Fruit fly (Drosophila melanogaster): ENCODE measurements around the gene Xrcc2.
A peak's percentile ranks its signal among the peaks of the same experiment; 100 is the strongest.

The Xrcc2 gene

DNA sequence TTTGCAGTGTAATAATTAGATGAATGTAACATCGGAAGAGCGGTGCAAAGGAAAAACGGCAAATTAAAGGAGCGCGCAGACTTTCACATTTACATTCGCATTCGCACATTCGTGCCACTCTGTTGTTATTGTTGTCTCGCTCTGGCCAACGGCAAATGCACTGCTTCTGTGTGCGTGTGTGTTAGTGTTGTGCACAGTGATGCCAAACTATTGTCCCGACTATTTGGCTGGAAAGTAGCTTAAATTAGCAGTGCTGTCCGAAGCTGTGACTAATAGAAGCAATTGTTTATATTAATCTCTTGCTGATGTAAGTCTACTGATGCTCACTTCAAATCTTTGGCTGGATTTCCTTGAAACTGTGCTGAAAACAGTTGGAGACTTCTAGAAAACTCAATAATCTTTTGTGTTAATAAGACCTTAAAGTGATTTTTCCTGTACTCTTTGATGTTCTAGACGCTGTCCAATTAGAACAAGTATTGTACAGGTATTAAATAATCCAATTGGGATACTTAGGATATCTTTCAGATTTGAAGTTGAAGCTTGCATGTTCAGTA, 16.1 kb downstream of the Xrcc2 start (continued):
- no peak for TF ChIP-seq MTF-1 (GFP tag; optimal IDR thresholded peaks at IDR 0.05; ENCODE audit: borderline replicate concordance)
- TF ChIP-seq CG1603 (tag; optimal IDR thresholded peaks at IDR 0.05) = peak; percentile 6
- no peak for TF ChIP-seq CG4617 (GFP tag; optimal IDR thresholded peaks at IDR 0.05; ENCODE audit: borderline replicate concordance)
- peak; percentile 89 for TF ChIP-seq row (GFP tag; IDR thresholded peaks at IDR 0.05)
- TF ChIP-seq CG14441 (GFP tag; IDR thresholded peaks at IDR 0.05) = 0 out of 2 replicates have a peak, but pooled peaks have one; percentile 27
- TF ChIP-seq Hr3 (GFP tag; optimal IDR thresholded peaks at IDR 0.05) = no peak
- TF ChIP-seq CG10209 (GFP tag; optimal IDR thresholded peaks at IDR 0.05) = peak; percentile 9
- no peak for TF ChIP-seq BEAF-32 (GFP tag; optimal IDR thresholded peaks at IDR 0.05)
- TF ChIP-seq CG10321 (GFP tag; IDR thresholded peaks at IDR 0.05) = peak; percentile 91
- no peak for TF ChIP-seq CG8388 (GFP tag; optimal IDR thresholded peaks at IDR 0.05)
- peak; percentile 35 for TF ChIP-seq CG4282 (GFP tag; optimal IDR thresholded peaks at IDR 0.05)
- TF ChIP-seq Nf-YA (GFP tag; IDR thresholded peaks at IDR 0.05) = no peak
- no peak for TF ChIP-seq Max (GFP tag; optimal IDR thresholded peaks at IDR 0.05)
- TF ChIP-seq CG1233 (GFP tag; optimal IDR thresholded peaks at IDR 0.05) = peak; percentile 12
- TF ChIP-seq CG6854 (GFP tag; optimal IDR thresholded peaks at IDR 0.05) = no peak
- no peak for TF ChIP-seq CG17186 (GFP tag; optimal IDR thresholded peaks at IDR 0.05)
- TF ChIP-seq vvl (GFP tag; IDR thresholded peaks at IDR 0.05) = peak; percentile 21
- peak; percentile 6 for TF ChIP-seq CG7786 (GFP tag; optimal IDR thresholded peaks at IDR 0.05)
- peak; percentile 53 for TF ChIP-seq Rfx (GFP tag; IDR thresholded peaks at IDR 0.05)
- TF ChIP-seq zen2 (GFP tag; IDR thresholded peaks at IDR 0.05; ENCODE audit: partially characterized antibody) = no peak
- TF ChIP-seq gsb-n (tag; optimal IDR thresholded peaks at IDR 0.05) = peak; percentile 39
- TF ChIP-seq CG4707 (GFP tag; optimal IDR thresholded peaks at IDR 0.05) = no peak
- TF ChIP-seq CG17912 (GFP tag; optimal IDR thresholded peaks at IDR 0.05) = no peak
- no peak for TF ChIP-seq Tbp (GFP tag; optimal IDR thresholded peaks at IDR 0.05)
- TF ChIP-seq slbo (GFP tag; IDR thresholded peaks at IDR 0.05) = peak; percentile 45; the same call in 1 of the 2 replicates
- peak; percentile 19 for TF ChIP-seq Elba2 (GFP tag; optimal IDR thresholded peaks at IDR 0.05)
- TF ChIP-seq Ada2b (GFP tag; IDR thresholded peaks at IDR 0.05) = peak; percentile 22; the same call in 1 of the 2 replicates
- no peak; the same call in 1 of the 2 replicates for TF ChIP-seq CG14014 (GFP tag; IDR thresholded peaks at IDR 0.05)
- TF ChIP-seq knrl (GFP tag; IDR thresholded peaks at IDR 0.05; ENCODE audit: partially characterized antibody) = no peak
- TF ChIP-seq CG5245 (GFP tag; optimal IDR thresholded peaks at IDR 0.05) = no peak
- TF ChIP-seq tgo (GFP tag; IDR thresholded peaks at IDR 0.05) = no peak
- TF ChIP-seq sug (tag; optimal IDR thresholded peaks at IDR 0.05) = peak; percentile 46
- TF ChIP-seq zen (tag; optimal IDR thresholded peaks at IDR 0.05) = no peak
- TF ChIP-seq zfh1 (GFP tag; IDR thresholded peaks at IDR 0.05) = peak; percentile 33; the same call in 1 of the 3 replicates
- TF ChIP-seq mirr (GFP tag; optimal IDR thresholded peaks at IDR 0.05) = no peak
- no peak for TF ChIP-seq Sox100B (GFP tag; optimal IDR thresholded peaks at IDR 0.05)
- TF ChIP-seq ac (GFP tag; optimal IDR thresholded peaks at IDR 0.05) = no peak
- peak; percentile 22 for TF ChIP-seq Nf-YC (tag; optimal IDR thresholded peaks at IDR 0.05)
- TF ChIP-seq lola (GFP tag; optimal IDR thresholded peaks at IDR 0.05) = peak in 1 of 3 experiments; percentile 19
- TF ChIP-seq Kr (GFP tag; optimal IDR thresholded peaks at IDR 0.05) = no peak
- TF ChIP-seq dpn (GFP tag; optimal IDR thresholded peaks at IDR 0.05) = peak in 1 of 2 experiments; percentile 25
- TF ChIP-seq unpg (GFP tag; optimal IDR thresholded peaks at IDR 0.05) = peak; percentile 0
- TF ChIP-seq CG2678 (tag; optimal IDR thresholded peaks at IDR 0.05) = peak; percentile 33
- TF ChIP-seq CG15269 (tag; optimal IDR thresholded peaks at IDR 0.05) = no peak
- TF ChIP-seq fd102C (GFP tag; optimal IDR thresholded peaks at IDR 0.05) = no peak
- no peak for TF ChIP-seq cato (GFP tag; optimal IDR thresholded peaks at IDR 0.05; ENCODE audit: borderline replicate concordance)
- TF ChIP-seq CG2199 (GFP tag; IDR thresholded peaks at IDR 0.05) = 0 out of 3 replicates have a peak, but pooled peaks have one; percentile 39
- TF ChIP-seq Spps (tag; optimal IDR thresholded peaks at IDR 0.05) = no peak
- peak; percentile 32 for TF ChIP-seq CG11504 (tag; optimal IDR thresholded peaks at IDR 0.05)

Data from whole organism, embryonic.